Fruit fly (Drosophila melanogaster) whole organism, embryonic: ENCODE measurements around the gene TwdlC.
A peak's percentile ranks its signal among the peaks of the same experiment; 100 is the strongest.

ENCODE experiments used
- CG10543 ChIP-seq: fragments of 200-800 bp; sonication (Bioruptor generic); optimal IDR thresholded peaks from 3 replicates; lab custom pipeline; 2017; ENCODE audit warnings: missing biosample characterization, mild to moderate bottlenecking, missing genetic modification characterization, moderate library complexity
- CG12659 ChIP-seq: fragments of 200-800 bp; sonication (Bioruptor generic); optimal IDR thresholded peaks from 3 replicates; lab custom pipeline; 2017; ENCODE audit warnings: mild to moderate bottlenecking, missing biosample characterization, missing genetic modification reagents, missing genetic modification characterization
- CG14860 ChIP-seq: fragments of 200-800 bp; sonication (Bioruptor generic); IDR thresholded peaks from 3 replicates; pipeline ENCODE4 v1.3.6; 2022; ENCODE audit warnings: missing biosample characterization, missing genetic modification characterization; ENCODE audit not compliant: partially characterized antibody
- CG15601 ChIP-seq: fragments of 200-800 bp; sonication (Bioruptor generic); optimal IDR thresholded peaks from 3 replicates; lab custom pipeline; 2019; ENCODE audit warnings: missing biosample characterization, mild to moderate bottlenecking, missing genetic modification characterization, moderate library complexity
- CG1602 ChIP-seq: fragments of 200-800 bp; sonication (Bioruptor generic); optimal IDR thresholded peaks from 3 replicates; lab custom pipeline; 2016; ENCODE audit warnings: missing biosample characterization, missing genetic modification characterization
- CG1647 ChIP-seq: fragments of 200-800 bp; sonication (Bioruptor generic); optimal IDR thresholded peaks from 3 replicates; lab custom pipeline; 2016; ENCODE audit warnings: missing biosample characterization, missing genetic modification characterization
- CG16813 ChIP-seq: fragments of 200-800 bp; sonication (Bioruptor generic); IDR thresholded peaks from 3 replicates; pipeline ENCODE4 v1.3.6; 2022; ENCODE audit warnings: missing biosample characterization, missing genetic modification characterization; ENCODE audit not compliant: partially characterized antibody
- CG16863 ChIP-seq: fragments of 200-800 bp; sonication (Bioruptor generic); optimal IDR thresholded peaks from 3 replicates; lab custom pipeline; 2016; ENCODE audit warnings: missing biosample characterization, missing genetic modification characterization
- CG17385 ChIP-seq: fragments of 200-800 bp; sonication (Bioruptor generic); optimal IDR thresholded peaks from 3 replicates; lab custom pipeline; 2018; ENCODE audit warnings: missing biosample characterization, mild to moderate bottlenecking, missing genetic modification characterization
- CG1792 ChIP-seq: fragments of 200-800 bp; sonication (Bioruptor generic); optimal IDR thresholded peaks from 2 replicates; lab custom pipeline; 2016; ENCODE audit warnings: missing biosample characterization, missing genetic modification characterization
- CG32532 ChIP-seq: fragments of 200-800 bp; sonication (Bioruptor generic); IDR thresholded peaks from 2 replicates; pipeline ENCODE4 v1.3.6; 2022; ENCODE audit warnings: missing biosample characterization, missing genetic modification characterization
- CG3838 ChIP-seq: fragments of 200-800 bp; sonication (Bioruptor generic); optimal IDR thresholded peaks from 3 replicates; lab custom pipeline; 2016; ENCODE audit warnings: missing biosample characterization, missing genetic modification characterization
- CG7963 ChIP-seq: fragments of 200-800 bp; sonication (Bioruptor generic); IDR thresholded peaks from 3 replicates; pipeline ENCODE4 v1.3.6; 2022; ENCODE audit warnings: missing biosample characterization, missing genetic modification characterization; ENCODE audit not compliant: partially characterized antibody
- CG8089 ChIP-seq: fragments of 200-800 bp; sonication (Bioruptor generic); optimal IDR thresholded peaks from 3 replicates; lab custom pipeline; 2016; ENCODE audit warnings: missing biosample characterization, missing genetic modification characterization
- Dip2 ChIP-seq: fragments of 200-800 bp; sonication (Bioruptor generic); IDR thresholded peaks from 2 replicates; pipeline ENCODE4 v1.3.6; 2022; ENCODE audit warnings: missing biosample characterization, missing genetic modification characterization
- Dip3 ChIP-seq: fragments of 200-800 bp; sonication (Bioruptor generic); optimal IDR thresholded peaks from 3 replicates; lab custom pipeline; 2016; ENCODE audit warnings: missing biosample characterization, missing genetic modification characterization
- Doc3 ChIP-seq: fragments of 200-800 bp; sonication (Bioruptor generic); IDR thresholded peaks from 3 replicates; pipeline ENCODE4 v1.3.6; 2022; ENCODE audit warnings: missing biosample characterization, missing genetic modification characterization; ENCODE audit not compliant: partially characterized antibody
- HLH4C ChIP-seq: fragments of 200-800 bp; sonication (Bioruptor generic); IDR thresholded peaks from 3 replicates; pipeline ENCODE4 v1.3.6; 2022; ENCODE audit warnings: missing biosample characterization, missing genetic modification characterization; ENCODE audit not compliant: partially characterized antibody
- Hr39 ChIP-seq: fragments of >200 bp; optimal IDR thresholded peaks from 2 replicates; lab custom pipeline; 2017
- Hr78 ChIP-seq, 2 experiments: fragments of 200-800 bp in 1 of 2; fragments of >200 bp in 1 of 2; sonication (Bioruptor generic) in 1 of 2; optimal IDR thresholded peaks; 2 replicates each; lab custom pipeline; 2017 to 2019; ENCODE audit warnings: missing biosample characterization in 2 of 2, missing genetic modification characterization in 2 of 2, mild to moderate bottlenecking in 1 of 2, moderate library complexity in 1 of 2
- MBD-R2 ChIP-seq: fragments of 200-800 bp; sonication (Bioruptor generic); IDR thresholded peaks from 2 replicates; pipeline ENCODE4 v1.3.6; 2022; ENCODE audit warnings: missing biosample characterization, missing genetic modification characterization
- MTF-1 ChIP-seq: fragments of 200-800 bp; sonication (Bioruptor generic); optimal IDR thresholded peaks from 2 replicates; lab custom pipeline; 2018; ENCODE audit warnings: missing biosample characterization, mild to moderate bottlenecking, missing genetic modification characterization, borderline replicate concordance
- Max ChIP-seq: fragments of 200-800 bp; sonication (Bioruptor generic); optimal IDR thresholded peaks from 2 replicates; lab custom pipeline; 2016; ENCODE audit warnings: missing biosample characterization, mild to moderate bottlenecking, missing genetic modification characterization
- Myb ChIP-seq: fragments of 200-800 bp; sonication (Bioruptor generic); optimal IDR thresholded peaks from 2 replicates; lab custom pipeline; 2016; ENCODE audit warnings: missing biosample characterization, missing genetic modification characterization
- Nf-YA ChIP-seq: fragments of 200-800 bp; sonication (Bioruptor generic); IDR thresholded peaks from 2 replicates; pipeline ENCODE4 v1.3.6; 2022; ENCODE audit warnings: missing biosample characterization, missing genetic modification characterization
- Nf-YB ChIP-seq: fragments of 200-800 bp; sonication (Bioruptor generic); optimal IDR thresholded peaks from 3 replicates; lab custom pipeline; 2019; ENCODE audit warnings: missing biosample characterization, mild to moderate bottlenecking, missing genetic modification characterization, moderate library complexity
- Ptx1 ChIP-seq: fragments of 200-800 bp; sonication (Bioruptor generic); IDR thresholded peaks from 2 replicates; pipeline ENCODE4 v1.3.6; 2022; ENCODE audit warnings: missing biosample characterization, missing genetic modification characterization
- Scr ChIP-seq: fragments of 200-800 bp; sonication (Bioruptor generic); IDR thresholded peaks from 2 replicates; pipeline ENCODE4 v1.3.6; 2022; ENCODE audit warnings: missing biosample characterization, missing genetic modification characterization; ENCODE audit not compliant: partially characterized antibody
- Sry-β ChIP-seq: fragments of 200-800 bp; sonication (Bioruptor generic); optimal IDR thresholded peaks from 2 replicates; lab custom pipeline; 2018; ENCODE audit warnings: missing biosample characterization, mild to moderate bottlenecking, missing genetic modification characterization, moderate library complexity
- al ChIP-seq: fragments of 200-800 bp; sonication (Bioruptor generic); IDR thresholded peaks from 2 replicates; pipeline ENCODE4 v1.3.6; 2022; ENCODE audit warnings: missing biosample characterization, missing genetic modification characterization
- ap ChIP-seq: fragments of 200-800 bp; sonication (Bioruptor generic); IDR thresholded peaks from 2 replicates; pipeline ENCODE4 v1.3.6; 2022; ENCODE audit warnings: missing biosample characterization, missing genetic modification characterization
- ara ChIP-seq: fragments of 200-800 bp; sonication (Bioruptor generic); IDR thresholded peaks from 2 replicates; pipeline ENCODE4 v1.3.6; 2022; ENCODE audit warnings: missing biosample characterization, missing genetic modification characterization
- ase ChIP-seq: fragments of 200-800 bp; sonication (Bioruptor generic); IDR thresholded peaks from 3 replicates; pipeline ENCODE4 v1.3.6; 2022; ENCODE audit warnings: missing biosample characterization, missing genetic modification characterization
- cas ChIP-seq: fragments of 200-800 bp; sonication (Bioruptor generic); IDR thresholded peaks from 2 replicates; pipeline ENCODE4 v1.3.6; 2022; ENCODE audit warnings: missing biosample characterization, missing genetic modification characterization
- corto ChIP-seq: fragments of 200-800 bp; sonication (Bioruptor generic); optimal IDR thresholded peaks from 2 replicates; lab custom pipeline; 2016; ENCODE audit warnings: missing biosample characterization, mild to moderate bottlenecking, missing genetic modification characterization, moderate library complexity
- crp ChIP-seq, 2 experiments: fragments of 200-800 bp; sonication (Bioruptor generic); optimal IDR thresholded peaks; 2 replicates in 1 of 2; 3 replicates in 1 of 2; lab custom pipeline; 2017; ENCODE audit warnings: missing biosample characterization in 2 of 2, missing genetic modification characterization in 2 of 2, mild to moderate bottlenecking in 1 of 2, moderate library complexity in 1 of 2
- fd96Cb ChIP-seq: fragments of 200-800 bp; sonication (Bioruptor generic); optimal IDR thresholded peaks from 2 replicates; lab custom pipeline; 2018; ENCODE audit warnings: missing biosample characterization, mild to moderate bottlenecking, missing genetic modification characterization, moderate library complexity
- grau ChIP-seq: fragments of 200-800 bp; optimal IDR thresholded peaks from 3 replicates; lab custom pipeline; 2019; ENCODE audit warnings: missing biosample characterization, mild to moderate bottlenecking, missing genetic modification characterization, moderate library complexity
- ken ChIP-seq: fragments of 200-800 bp; sonication (Bioruptor generic); IDR thresholded peaks from 3 replicates; pipeline ENCODE4 v1.3.6; 2022; ENCODE audit warnings: missing biosample characterization, missing genetic modification characterization
- lilli ChIP-seq: fragments of 200-800 bp; sonication (Bioruptor generic); optimal IDR thresholded peaks from 3 replicates; lab custom pipeline; 2016; ENCODE audit warnings: missing biosample characterization, missing genetic modification characterization
- mam ChIP-seq: fragments of 200-800 bp; sonication (Bioruptor generic); optimal IDR thresholded peaks from 3 replicates; lab custom pipeline; 2016; ENCODE audit warnings: missing biosample characterization, missing genetic modification characterization
- mld ChIP-seq: fragments of 200-800 bp; sonication (Bioruptor generic); IDR thresholded peaks from 3 replicates; pipeline ENCODE4 v1.3.6; 2022; ENCODE audit warnings: missing biosample characterization, missing genetic modification characterization; ENCODE audit not compliant: partially characterized antibody
- nerfin-2 ChIP-seq: fragments of 200-800 bp; sonication (Bioruptor generic); IDR thresholded peaks from 2 replicates; pipeline ENCODE4 v1.3.6; 2022; ENCODE audit warnings: missing biosample characterization, missing genetic modification characterization; ENCODE audit not compliant: partially characterized antibody
- pzg ChIP-seq: fragments of 200-800 bp; sonication (Bioruptor generic); optimal IDR thresholded peaks from 3 replicates; lab custom pipeline; 2018; ENCODE audit warnings: missing biosample characterization, mild to moderate bottlenecking, missing genetic modification characterization, moderate library complexity
- ro ChIP-seq: fragments of 200-800 bp; sonication (Bioruptor generic); IDR thresholded peaks from 2 replicates; pipeline ENCODE4 v1.3.6; 2022; ENCODE audit warnings: missing biosample characterization, missing genetic modification characterization
- slbo ChIP-seq: fragments of 200-800 bp; sonication (Bioruptor generic); IDR thresholded peaks from 2 replicates; pipeline ENCODE4 v1.3.6; 2022; ENCODE audit warnings: missing biosample characterization, missing genetic modification characterization
- trem ChIP-seq: fragments of 200-800 bp; optimal IDR thresholded peaks from 3 replicates; lab custom pipeline; 2019; ENCODE audit warnings: missing biosample characterization, mild to moderate bottlenecking, missing genetic modification characterization, moderate library complexity
- wor ChIP-seq: fragments of 200-800 bp; sonication (Bioruptor generic); IDR thresholded peaks from 2 replicates; pipeline ENCODE4 v1.3.6; 2022; ENCODE audit warnings: missing biosample characterization, missing genetic modification characterization
- zen2 ChIP-seq: fragments of 200-800 bp; sonication (Bioruptor generic); IDR thresholded peaks from 3 replicates; pipeline ENCODE4 v1.3.6; 2022; ENCODE audit warnings: missing biosample characterization, missing genetic modification characterization; ENCODE audit not compliant: partially characterized antibody

TwdlC gene

DNA sequence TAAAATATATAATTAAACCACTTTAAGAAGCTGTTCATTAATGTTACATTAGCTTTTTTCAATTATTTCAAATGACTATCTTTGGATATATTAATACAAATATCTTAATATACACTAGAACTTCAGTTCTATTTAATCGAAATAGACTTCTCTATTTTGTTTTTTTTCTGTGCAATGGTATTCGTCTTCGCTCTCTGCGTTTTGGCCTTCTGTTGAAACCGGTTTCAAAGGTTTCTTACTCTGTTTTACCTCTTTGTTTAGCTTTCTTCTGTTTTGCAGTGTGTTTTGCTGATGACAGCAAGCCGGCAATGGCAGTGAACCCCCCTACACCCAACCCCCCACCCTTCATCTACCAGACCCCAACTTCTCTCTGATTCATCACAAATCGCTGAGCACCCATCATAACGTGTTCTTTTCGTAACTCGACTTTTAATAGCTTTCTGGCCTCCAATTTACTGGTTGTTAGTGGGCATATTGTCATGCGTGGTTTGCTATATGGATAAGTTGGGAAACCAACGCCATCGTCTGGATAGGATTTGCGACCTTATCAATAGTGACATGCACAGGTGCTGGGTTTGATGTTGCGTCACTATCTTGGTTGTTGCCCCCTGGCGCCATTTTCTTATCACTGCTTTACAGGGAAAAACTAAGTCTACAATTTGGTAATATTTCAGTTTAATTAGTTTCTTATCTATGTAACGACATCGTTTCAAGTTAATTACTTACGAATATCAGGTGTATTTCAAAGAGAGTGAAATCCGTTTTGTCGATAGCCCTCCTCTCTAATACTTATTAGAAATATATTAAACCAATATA, 25.6 kb upstream of the TwdlC start (continued):
- TF ChIP-seq crp (GFP tag; optimal IDR thresholded peaks at IDR 0.05; lab: Kevin White, UChicago) (no peak), cas (GFP tag; lab: Robert Waterston, UW) (no peak), Nf-YA (GFP tag; lab: Robert Waterston, UW) (no peak), ase (GFP tag; lab: Robert Waterston, UW) (no peak), CG1602 (no peak), CG10543 (GFP tag; lab: Kevin White, UChicago) (no peak), Myb (GFP tag; lab: Kevin White, UChicago) (no peak), Dip3 (GFP tag; lab: Kevin White, UChicago) (no peak), CG8089 (GFP tag; lab: Kevin White, UChicago) (no peak), CG7963 (GFP tag; lab: Robert Waterston, UW) (no peak), grau (tag; lab: Kevin White, UChicago) (peak; percentile 43), slbo (GFP tag; lab: Robert Waterston, UW) (peak; percentile 4; the same call in 1 of the 2 replicates), MTF-1 (GFP tag; lab: Kevin White, UChicago) (no peak), Max (GFP tag; lab: Kevin White, UChicago) (no peak), mld (GFP tag; lab: Robert Waterston, UW) (no peak), pzg (GFP tag; lab: Kevin White, UChicago) (no peak), CG15601 (tag; lab: Kevin White, UChicago) (no peak), CG16813 (GFP tag; lab: Robert Waterston, UW) (no peak), lilli (GFP tag; lab: Kevin White, UChicago) (no peak), CG17385 (GFP tag; lab: Kevin White, UChicago) (peak; percentile 20), MBD-R2 (GFP tag; lab: Robert Waterston, UW) (no peak), CG14860 (GFP tag; lab: Robert Waterston, UW) (no peak), CG16863 (no peak), mam (GFP tag; lab: Kevin White, UChicago) (no peak), fd96Cb (tag; lab: Kevin White, UChicago) (no peak), Ptx1 (GFP tag; lab: Robert Waterston, UW) (0 out of 2 replicates have a peak, but pooled peaks have one; percentile 18), ap (no peak), Hr78 (GFP tag; optimal IDR thresholded peaks at IDR 0.05; lab: Kevin White, UChicago) (peak in 1 of 2 experiments; percentile 15), CG1647 (GFP tag; lab: Kevin White, UChicago) (no peak), zen2 (GFP tag; lab: Robert Waterston, UW) (no peak), Dip2 (GFP tag; lab: Robert Waterston, UW) (no peak), CG32532 (GFP tag; lab: Robert Waterston, UW) (peak; percentile 50), ken (GFP tag; lab: Robert Waterston, UW) (no peak), wor (GFP tag; lab: Robert Waterston, UW) (no peak), Scr (GFP tag; lab: Robert Waterston, UW) (no peak), al (GFP tag; lab: Robert Waterston, UW) (0 out of 2 replicates have a peak, but pooled peaks have one; percentile 10), HLH4C (GFP tag; lab: Robert Waterston, UW) (no peak), Doc3 (no peak), trem (tag; lab: Kevin White, UChicago) (peak; percentile 2), CG3838 (GFP tag; lab: Kevin White, UChicago) (no peak), nerfin-2 (GFP tag; lab: Robert Waterston, UW) (no peak), Hr39 (lab: Kevin White, UChicago) (no peak), Sry-β (GFP tag; lab: Kevin White, UChicago) (no peak), ara (GFP tag; lab: Robert Waterston, UW) (no peak), corto (no peak), CG12659 (GFP tag; lab: Kevin White, UChicago) (peak; percentile 7), CG1792 (GFP tag; lab: Kevin White, UChicago) (no peak), Nf-YB (GFP tag; lab: Kevin White, UChicago) (peak; percentile 43), ro (GFP tag; lab: Robert Waterston, UW) (no peak)
